Worm (Caenorhabditis elegans): ENCODE results near the gene daf-4.

Gene daf-4

DNA sequence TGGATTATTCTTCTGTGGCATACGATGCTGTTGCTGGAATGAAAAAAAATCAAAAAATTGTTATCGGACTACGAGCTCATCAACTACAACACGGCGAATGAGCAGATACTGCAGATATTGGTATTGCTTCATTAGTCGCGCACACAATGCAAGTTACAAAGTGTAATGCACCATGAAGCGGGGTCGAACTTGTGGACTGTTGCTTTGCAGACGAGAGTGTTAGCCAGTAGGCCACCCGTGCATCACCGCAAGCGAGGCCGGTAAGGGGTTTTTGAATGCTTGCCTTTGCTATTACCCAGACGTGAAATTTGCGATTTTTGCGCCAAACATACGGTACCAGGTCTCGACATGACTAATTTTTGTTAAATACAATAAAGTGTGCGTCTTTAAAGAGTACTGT lies 22.9 kb upstream of the daf-4 start (continued):
- TF ChIP-seq zip-4 (GFP tag; optimal IDR thresholded peaks at IDR 0.05): peak; percentile 17
- peak in 1 of 2 experiments; percentile 38 for TF ChIP-seq ztf-11 (tag; optimal IDR thresholded peaks at IDR 0.05)
- peak; percentile 5 for TF ChIP-seq unc-130 (tag; optimal IDR thresholded peaks at IDR 0.05)
- no peak for TF ChIP-seq hlh-17 (GFP tag; optimal IDR thresholded peaks at IDR 0.05; ENCODE audit: borderline replicate concordance)
- TF ChIP-seq C04F5.9 (tag; optimal IDR thresholded peaks at IDR 0.05): peak; percentile 25
- TF ChIP-seq nhr-47 (tag; optimal IDR thresholded peaks at IDR 0.05): peak; percentile 81
- peak; percentile 55 to 70 for TF ChIP-seq lsy-2 (tag; optimal IDR thresholded peaks at IDR 0.05)
- 0 out of 2 replicates have a peak, but pooled peaks have one; percentile 20 for TF ChIP-seq mab-9 (GFP tag; IDR thresholded peaks at IDR 0.05)
- peak; percentile 48 for TF ChIP-seq lin-13 (GFP tag; optimal IDR thresholded peaks at IDR 0.05)
- TF ChIP-seq irx-1 (tag; optimal IDR thresholded peaks at IDR 0.05): peak; percentile 62
- TF ChIP-seq dsc-1 (tag; optimal IDR thresholded peaks at IDR 0.05): peak; percentile 67
- TF ChIP-seq egl-27 (tag; optimal IDR thresholded peaks at IDR 0.05): no peak
- peak; percentile 75 for TF ChIP-seq swsn-7 (tag; optimal IDR thresholded peaks at IDR 0.05)
- peak; percentile 50 to 62 (median 58) for TF ChIP-seq ceh-82 (tag; optimal IDR thresholded peaks at IDR 0.05)
- peak; percentile 44 for TF ChIP-seq nhr-76 (tag; optimal IDR thresholded peaks at IDR 0.05)
- peak in 2 of 6 experiments; percentile 24 to 58 for TF ChIP-seq elt-3 (tag; optimal IDR thresholded peaks at IDR 0.05)
- peak; percentile 82 for TF ChIP-seq nhr-20 (tag; optimal IDR thresholded peaks at IDR 0.05)

DNA sequence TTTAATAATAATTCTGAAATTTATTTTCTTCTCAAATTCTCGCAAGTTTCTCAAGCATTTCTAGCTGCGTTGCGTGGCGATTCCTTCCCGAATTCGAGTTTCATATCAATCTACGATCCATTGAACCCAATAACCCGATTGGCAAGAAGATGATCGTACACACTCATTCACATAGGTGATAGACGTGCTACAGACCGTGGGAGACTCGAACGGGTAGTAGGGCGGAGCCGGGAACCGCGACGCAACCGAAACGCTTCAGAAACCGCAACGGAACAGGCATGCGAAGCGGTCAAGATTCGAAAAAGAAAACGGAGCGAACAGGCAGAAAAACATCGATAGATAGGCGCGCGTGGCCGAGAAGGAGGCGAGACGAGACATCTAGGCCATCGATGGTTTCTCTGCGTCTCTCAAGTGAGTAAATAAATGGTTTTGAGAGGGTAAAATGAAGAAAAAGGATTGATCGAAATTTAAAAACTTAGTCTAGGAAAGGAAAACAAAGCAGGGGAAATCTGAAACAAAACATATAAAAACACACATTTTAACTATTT lies 21.4 kb upstream of the daf-4 start, which contains the start of gene madf-11:
madf-11 (minus strand) TSS at position 51 of the 548 bp plus-strand sequence.
- TF ChIP-seq hlh-17 (GFP tag; optimal IDR thresholded peaks at IDR 0.05; ENCODE audit: borderline replicate concordance): no peak
- TF ChIP-seq irx-1 (tag; optimal IDR thresholded peaks at IDR 0.05): peak; percentile 10
- no peak for TF ChIP-seq ces-1 (GFP tag; optimal IDR thresholded peaks at IDR 0.05)
- no peak for TF ChIP-seq fkh-4 (tag; optimal IDR thresholded peaks at IDR 0.05; ENCODE audit: borderline replicate concordance)
- TF ChIP-seq pax-3 (tag; optimal IDR thresholded peaks at IDR 0.05): peak; percentile 36
- TF ChIP-seq sptf-1 (tag; optimal IDR thresholded peaks at IDR 0.05): no peak
- peak; percentile 29 for TF ChIP-seq C04F5.9 (tag; optimal IDR thresholded peaks at IDR 0.05)
- TF ChIP-seq swsn-7 (tag; optimal IDR thresholded peaks at IDR 0.05): peak; percentile 53
- TF ChIP-seq efl-3 (GFP tag; optimal IDR thresholded peaks at IDR 0.05): no peak
- no peak for TF ChIP-seq ceh-88 (GFP tag; IDR thresholded peaks at IDR 0.05)
- peak in 1 of 6 experiments; percentile 33 for TF ChIP-seq elt-3 (tag; optimal IDR thresholded peaks at IDR 0.05)
- TF ChIP-seq snu-23 (GFP tag; optimal IDR thresholded peaks at IDR 0.05): peak; percentile 75
- no peak for TF ChIP-seq fos-1 (tag; optimal IDR thresholded peaks at IDR 0.05)
- peak; percentile 41 for TF ChIP-seq unc-86 (tag; optimal IDR thresholded peaks at IDR 0.05)
- no peak; the same call in 1 of the 2 replicates for TF ChIP-seq isw-1 (GFP tag; IDR thresholded peaks at IDR 0.05)
- TF ChIP-seq dpl-1 (GFP tag; optimal IDR thresholded peaks at IDR 0.05): peak; percentile 48 to 76 (median 75)
- TF ChIP-seq hpl-2 (GFP tag; optimal IDR thresholded peaks at IDR 0.05): no peak
- TF ChIP-seq nhr-71 (tag; optimal IDR thresholded peaks at IDR 0.05): peak; percentile 76
- peak; percentile 66 to 83 for TF ChIP-seq lsy-2 (tag; optimal IDR thresholded peaks at IDR 0.05)
- TF ChIP-seq egl-13 (tag; optimal IDR thresholded peaks at IDR 0.05): no peak
- TF ChIP-seq nhr-76 (tag; optimal IDR thresholded peaks at IDR 0.05): no peak
- peak in 1 of 2 experiments; percentile 69 for TF ChIP-seq ztf-11 (tag; optimal IDR thresholded peaks at IDR 0.05)
- peak; percentile 68 for TF ChIP-seq unc-130 (tag; optimal IDR thresholded peaks at IDR 0.05)
- TF ChIP-seq blmp-1 (tag; optimal IDR thresholded peaks at IDR 0.05): peak; percentile 75
- peak; percentile 76 for TF ChIP-seq mep-1 (tag; optimal IDR thresholded peaks at IDR 0.05)
- peak; percentile 68 for TF ChIP-seq tbx-2 (tag; optimal IDR thresholded peaks at IDR 0.05)
- TF ChIP-seq unc-62 (GFP tag; optimal IDR thresholded peaks at IDR 0.05): no peak
- no peak for TF ChIP-seq mef-2 (tag; optimal IDR thresholded peaks at IDR 0.05)
- peak; percentile 83 for TF ChIP-seq nhr-85 (tag)
- no peak for TF ChIP-seq grh-1 (GFP tag; IDR thresholded peaks at IDR 0.05)
- peak; percentile 29 for TF ChIP-seq fkh-10 (GFP tag; optimal IDR thresholded peaks at IDR 0.05)
- no peak for TF ChIP-seq pag-3 (tag; optimal IDR thresholded peaks at IDR 0.05; ENCODE audit: borderline replicate concordance, insufficient read depth)
- no peak for TF ChIP-seq unc-30 (tag; optimal IDR thresholded peaks at IDR 0.05)
- peak; percentile 73 for TF ChIP-seq ceh-90 (tag; optimal IDR thresholded peaks at IDR 0.05)
- no peak for TF ChIP-seq tlp-1 (tag; optimal IDR thresholded peaks at IDR 0.05)
- no peak for TF ChIP-seq egl-27 (tag; optimal IDR thresholded peaks at IDR 0.05)
- peak; percentile 92 for TF ChIP-seq rnt-1 (tag; optimal IDR thresholded peaks at IDR 0.05)
- no peak for TF ChIP-seq elt-2 (tag; optimal IDR thresholded peaks at IDR 0.05)
- TF ChIP-seq snpc-4 (tag; optimal IDR thresholded peaks at IDR 0.05): peak; percentile 64
- TF ChIP-seq zip-4 (GFP tag; optimal IDR thresholded peaks at IDR 0.05): no peak
- peak; percentile 66 for TF ChIP-seq fkh-8 (tag; optimal IDR thresholded peaks at IDR 0.05)
- peak; percentile 58 for TF ChIP-seq xbp-1 (tag; optimal IDR thresholded peaks at IDR 0.05)

All from whole organism, L1 larva.